Fruit fly (Drosophila melanogaster) whole organism, embryonic: ENCODE data around the gene DZIP1.

Experiments used
- Antp ChIP-seq: fragments of 200-800 bp; sonication (Bioruptor generic); optimal IDR thresholded peaks from 3 replicates; lab custom pipeline; 2016; ENCODE audit warnings: missing biosample characterization, missing genetic modification characterization
- Atf6 ChIP-seq: fragments of 200-800 bp; sonication (Bioruptor generic); IDR thresholded peaks from 2 replicates; pipeline ENCODE4 v1.3.6; 2022; ENCODE audit warnings: missing biosample characterization, missing genetic modification characterization
- B-H2 ChIP-seq: fragments of 200-800 bp; sonication (Bioruptor generic); optimal IDR thresholded peaks from 2 replicates; lab custom pipeline; 2018; ENCODE audit warnings: missing biosample characterization, mild to moderate bottlenecking, missing genetic modification characterization
- Bdp1 ChIP-seq: fragments of 200-800 bp; sonication (Bioruptor generic); optimal IDR thresholded peaks from 3 replicates; lab custom pipeline; 2016; ENCODE audit warnings: missing biosample characterization, missing genetic modification characterization
- CG10147 ChIP-seq: fragments of 200-800 bp; sonication (Bioruptor generic); optimal IDR thresholded peaks from 2 replicates; lab custom pipeline; 2019; ENCODE audit warnings: missing biosample characterization, mild to moderate bottlenecking, missing genetic modification characterization, moderate library complexity
- CG10274 ChIP-seq: fragments of 200-800 bp; sonication (Bioruptor generic); optimal IDR thresholded peaks from 3 replicates; lab custom pipeline; 2017; ENCODE audit warnings: missing biosample characterization, mild to moderate bottlenecking, missing genetic modification characterization
- CG10959 ChIP-seq: fragments of 200-800 bp; sonication (Bioruptor generic); IDR thresholded peaks from 2 replicates; pipeline ENCODE4 v1.3.6; 2022; ENCODE audit warnings: missing biosample characterization, missing genetic modification characterization
- CG10979 ChIP-seq: fragments of 200-800 bp; sonication (Bioruptor generic); optimal IDR thresholded peaks from 2 replicates; lab custom pipeline; 2018; ENCODE audit warnings: missing biosample characterization, mild to moderate bottlenecking, missing genetic modification characterization, moderate library complexity
- CG11560 ChIP-seq: fragments of 200-800 bp; sonication (Bioruptor generic); IDR thresholded peaks from 3 replicates; pipeline ENCODE4 v1.3.6; 2022; ENCODE audit warnings: missing biosample characterization, missing genetic modification characterization
- CG1832 ChIP-seq: fragments of 200-800 bp; sonication (Bioruptor generic); optimal IDR thresholded peaks from 2 replicates; lab custom pipeline; 2017; ENCODE audit warnings: missing biosample characterization, mild to moderate bottlenecking, missing genetic modification characterization, inconsistent platforms
- CG18476 ChIP-seq: fragments of 200-800 bp; sonication (Bioruptor generic); optimal IDR thresholded peaks from 2 replicates; lab custom pipeline; 2016; ENCODE audit warnings: missing biosample characterization, mild to moderate bottlenecking, missing genetic modification characterization
- CG2889 ChIP-seq: fragments of 200-800 bp; sonication (Bioruptor generic); IDR thresholded peaks from 3 replicates; pipeline ENCODE4 v1.3.6; 2022; ENCODE audit warnings: missing biosample characterization, missing genetic modification characterization
- CG31441 ChIP-seq: fragments of 200-800 bp; sonication (Bioruptor generic); IDR thresholded peaks from 2 replicates; pipeline ENCODE4 v1.3.6; 2022; ENCODE audit warnings: missing biosample characterization, missing genetic modification characterization
- CG33213 ChIP-seq: fragments of 200-800 bp; sonication (Bioruptor generic); optimal IDR thresholded peaks from 3 replicates; lab custom pipeline; 2016; ENCODE audit warnings: missing biosample characterization, missing genetic modification characterization
- CG3726 ChIP-seq: fragments of 200-800 bp; sonication (Bioruptor generic); IDR thresholded peaks from 3 replicates; pipeline ENCODE4, ENCODE4 v1.3.6; 2022; ENCODE audit warnings: missing biosample characterization, missing genetic modification characterization
- CG7963 ChIP-seq: fragments of 200-800 bp; sonication (Bioruptor generic); IDR thresholded peaks from 3 replicates; pipeline ENCODE4 v1.3.6; 2022; ENCODE audit warnings: missing biosample characterization, missing genetic modification characterization; ENCODE audit not compliant: partially characterized antibody
- CG8359 ChIP-seq: fragments of 200-800 bp; sonication (Bioruptor generic); optimal IDR thresholded peaks from 2 replicates; lab custom pipeline; 2017; ENCODE audit warnings: missing biosample characterization, mild to moderate bottlenecking, missing genetic modification characterization, borderline replicate concordance
- CG8478 ChIP-seq: fragments of >200 bp; optimal IDR thresholded peaks from 2 replicates; lab custom pipeline; 2018
- CTCF ChIP-seq: fragments of 200-800 bp; sonication (Bioruptor generic); optimal IDR thresholded peaks from 2 replicates; lab custom pipeline; 2017; ENCODE audit warnings: missing biosample characterization, mild to moderate bottlenecking, missing genetic modification characterization, moderate library complexity
- D19A ChIP-seq: fragments of 200-800 bp; optimal IDR thresholded peaks from 3 replicates; lab custom pipeline; 2019; ENCODE audit warnings: missing biosample characterization, mild to moderate bottlenecking, missing genetic modification characterization, moderate library complexity
- Doc2 ChIP-seq: fragments of 200-800 bp; sonication (Bioruptor generic); IDR thresholded peaks from 2 replicates; pipeline ENCODE4 v1.3.6; 2022; ENCODE audit warnings: missing biosample characterization, missing genetic modification characterization
- Fer2 ChIP-seq: fragments of 200-800 bp; sonication (Bioruptor generic); optimal IDR thresholded peaks from 2 replicates; lab custom pipeline; 2018; ENCODE audit warnings: missing biosample characterization, mild to moderate bottlenecking, missing genetic modification characterization, moderate library complexity
- HHEX ChIP-seq: fragments of 200-800 bp; sonication (Bioruptor generic); optimal IDR thresholded peaks from 3 replicates; lab custom pipeline; 2017; ENCODE audit warnings: missing biosample characterization, mild to moderate bottlenecking, missing genetic modification characterization, missing genetic modification reagents
- HLH54F ChIP-seq: fragments of 200-800 bp; sonication (Bioruptor generic); optimal IDR thresholded peaks from 3 replicates; lab custom pipeline; 2016; ENCODE audit warnings: missing biosample characterization, missing genetic modification characterization
- Hr78 ChIP-seq, 2 experiments: fragments of 200-800 bp in 1 of 2; fragments of >200 bp in 1 of 2; sonication (Bioruptor generic) in 1 of 2; optimal IDR thresholded peaks; 2 replicates each; lab custom pipeline; 2017 to 2019; ENCODE audit warnings: missing biosample characterization in 2 of 2, missing genetic modification characterization in 2 of 2, mild to moderate bottlenecking in 1 of 2, moderate library complexity in 1 of 2
- MTF-1 ChIP-seq: fragments of 200-800 bp; sonication (Bioruptor generic); optimal IDR thresholded peaks from 2 replicates; lab custom pipeline; 2018; ENCODE audit warnings: missing biosample characterization, mild to moderate bottlenecking, missing genetic modification characterization, borderline replicate concordance
- NC2β ChIP-seq: fragments of 200-800 bp; sonication (Bioruptor generic); optimal IDR thresholded peaks from 2 replicates; lab custom pipeline; 2016; ENCODE audit warnings: missing biosample characterization, missing genetic modification characterization
- Optix ChIP-seq: fragments of 200-800 bp; sonication (Bioruptor generic); IDR thresholded peaks from 3 replicates; pipeline ENCODE4 v1.3.6; 2022; ENCODE audit warnings: missing biosample characterization, missing genetic modification characterization
- Ssrp ChIP-seq: fragments of 200-800 bp; sonication (Bioruptor generic); optimal IDR thresholded peaks from 2 replicates; lab custom pipeline; 2018; ENCODE audit warnings: missing biosample characterization, mild to moderate bottlenecking, missing genetic modification characterization, moderate library complexity
- ab ChIP-seq: fragments of 200-800 bp; sonication (Bioruptor generic); optimal IDR thresholded peaks from 2 replicates; lab custom pipeline; 2016; ENCODE audit warnings: missing biosample characterization, missing genetic modification characterization
- al ChIP-seq: fragments of 200-800 bp; sonication (Bioruptor generic); IDR thresholded peaks from 2 replicates; pipeline ENCODE4 v1.3.6; 2022; ENCODE audit warnings: missing biosample characterization, missing genetic modification characterization
- cato ChIP-seq: fragments of 200-800 bp; sonication (Bioruptor generic); optimal IDR thresholded peaks from 2 replicates; lab custom pipeline; 2016; ENCODE audit warnings: missing biosample characterization, missing genetic modification characterization, borderline replicate concordance
- dati ChIP-seq: fragments of 200-800 bp; sonication (Bioruptor generic); IDR thresholded peaks from 2 replicates; pipeline ENCODE4 v1.3.6; 2022; ENCODE audit warnings: missing biosample characterization, missing genetic modification characterization
- fd3F ChIP-seq: fragments of 200-800 bp; sonication (Bioruptor generic); optimal IDR thresholded peaks from 2 replicates; lab custom pipeline; 2018; ENCODE audit warnings: missing biosample characterization, mild to moderate bottlenecking, missing genetic modification characterization, moderate library complexity
- grau ChIP-seq: fragments of 200-800 bp; optimal IDR thresholded peaks from 3 replicates; lab custom pipeline; 2019; ENCODE audit warnings: missing biosample characterization, mild to moderate bottlenecking, missing genetic modification characterization, moderate library complexity
- grn ChIP-seq: fragments of 200-800 bp; sonication (Bioruptor generic); optimal IDR thresholded peaks from 3 replicates; lab custom pipeline; 2017; ENCODE audit warnings: missing biosample characterization, missing genetic modification characterization
- gsb ChIP-seq: fragments of 200-800 bp; sonication (Bioruptor generic); IDR thresholded peaks from 2 replicates; pipeline ENCODE4 v1.3.6; 2022; ENCODE audit warnings: missing biosample characterization, missing genetic modification characterization
- hkb ChIP-seq, 2 experiments: fragments of 200-800 bp in 1 of 2; fragments of >200 bp in 1 of 2; sonication (Bioruptor generic) in 1 of 2; IDR thresholded peaks in 1 of 2; optimal IDR thresholded peaks in 1 of 2; 2 replicates each; pipeline versions ENCODE4 v1.3.6 to Lab custom; 2017 to 2022; ENCODE audit warnings: missing biosample characterization in 1 of 2, missing genetic modification characterization in 1 of 2
- ind ChIP-seq: fragments of 200-800 bp; sonication (Bioruptor generic); optimal IDR thresholded peaks from 3 replicates; lab custom pipeline; 2016; ENCODE audit warnings: missing biosample characterization, missing genetic modification characterization
- lbe ChIP-seq: fragments of 200-800 bp; sonication (Bioruptor generic); optimal IDR thresholded peaks from 2 replicates; lab custom pipeline; 2016; ENCODE audit warnings: missing biosample characterization, mild to moderate bottlenecking, missing genetic modification characterization
- lola ChIP-seq, 3 experiments: fragments of >200 bp in 2 of 3; fragments of 200-800 bp in 1 of 3; sonication (Bioruptor generic) in 1 of 3; optimal IDR thresholded peaks; 2 replicates each; lab custom pipeline; 2017 to 2019; ENCODE audit warnings: missing biosample characterization in 3 of 3, missing genetic modification characterization in 3 of 3, mild to moderate bottlenecking in 1 of 3, moderate library complexity in 1 of 3
- nerfin-1 ChIP-seq: fragments of 200-800 bp; sonication (Bioruptor generic); optimal IDR thresholded peaks from 3 replicates; lab custom pipeline; 2019; ENCODE audit warnings: missing biosample characterization, mild to moderate bottlenecking, missing genetic modification characterization, moderate library complexity
- pfk ChIP-seq: fragments of 200-800 bp; sonication (Bioruptor generic); optimal IDR thresholded peaks from 2 replicates; lab custom pipeline; 2018; ENCODE audit warnings: missing biosample characterization, mild to moderate bottlenecking, missing genetic modification characterization, moderate library complexity
- pho ChIP-seq: fragments of 200-800 bp; sonication (Bioruptor generic); optimal IDR thresholded peaks from 2 replicates; lab custom pipeline; 2016; ENCODE audit warnings: missing biosample characterization, missing genetic modification characterization
- rib ChIP-seq: fragments of 200-800 bp; sonication (Bioruptor generic); IDR thresholded peaks from 2 replicates; pipeline ENCODE4 v1.3.6; 2022; ENCODE audit warnings: missing biosample characterization, missing genetic modification characterization
- seq ChIP-seq: fragments of 200-800 bp; sonication (Bioruptor generic); IDR thresholded peaks from 2 replicates; pipeline ENCODE4 v1.3.6; 2022; ENCODE audit warnings: missing biosample characterization, missing genetic modification characterization
- sima ChIP-seq: fragments of 200-800 bp; sonication (Bioruptor generic); optimal IDR thresholded peaks from 2 replicates; lab custom pipeline; 2016; ENCODE audit warnings: missing biosample characterization, missing genetic modification characterization
- slbo ChIP-seq: fragments of 200-800 bp; sonication (Bioruptor generic); IDR thresholded peaks from 2 replicates; pipeline ENCODE4 v1.3.6; 2022; ENCODE audit warnings: missing biosample characterization, missing genetic modification characterization
- tna ChIP-seq: fragments of 200-800 bp; sonication (Bioruptor generic); IDR thresholded peaks from 2 replicates; pipeline ENCODE4 v1.3.6; 2022; ENCODE audit warnings: missing biosample characterization, missing genetic modification characterization; ENCODE audit not compliant: partially characterized antibody
- unpg ChIP-seq: fragments of 200-800 bp; sonication (Bioruptor generic); optimal IDR thresholded peaks from 3 replicates; lab custom pipeline; 2018; ENCODE audit warnings: missing biosample characterization, mild to moderate bottlenecking, missing genetic modification characterization, moderate library complexity
- wek ChIP-seq: fragments of 200-800 bp; sonication (Bioruptor generic); optimal IDR thresholded peaks from 3 replicates; lab custom pipeline; 2018; ENCODE audit warnings: missing biosample characterization, mild to moderate bottlenecking, missing genetic modification characterization, moderate library complexity
- zfh2 ChIP-seq: fragments of 200-800 bp; sonication (Bioruptor generic); optimal IDR thresholded peaks from 2 replicates; lab custom pipeline; 2016; ENCODE audit warnings: missing biosample characterization, missing genetic modification characterization

DZIP1 gene

dm6 chr3R:24474760-24475159, 40.3 kb upstream of the DZIP1 start (continued):
- TF ChIP-seq CG3726 (GFP tag; lab: Robert Waterston, UW) (no peak), al (GFP tag; lab: Robert Waterston, UW) (no peak), CG7963 (no peak), sima (GFP tag; lab: Kevin White, UChicago) (no peak), cato (GFP tag; lab: Kevin White, UChicago) (no peak), CG33213 (no peak), gsb (GFP tag; lab: Robert Waterston, UW) (no peak), unpg (GFP tag; lab: Kevin White, UChicago) (no peak), D19A (tag; lab: Kevin White, UChicago) (no peak), CG10147 (GFP tag; lab: Kevin White, UChicago) (peak; percentile 23), Antp (no peak), Ssrp (tag; lab: Kevin White, UChicago) (no peak), hkb (optimal IDR thresholded peaks at IDR 0.05; lab: Kevin White, UChicago) (no peak), hkb (GFP tag; IDR thresholded peaks at IDR 0.05; lab: Robert Waterston, UW) (no peak), lola (GFP tag; optimal IDR thresholded peaks at IDR 0.05; lab: Kevin White, UChicago) (no peak), seq (GFP tag; lab: Robert Waterston, UW) (no peak), NC2β (GFP tag; lab: Kevin White, UChicago) (no peak), pho (GFP tag; lab: Kevin White, UChicago) (no peak), wek (GFP tag; lab: Kevin White, UChicago) (no peak), CG11560 (tag; lab: Robert Waterston, UW) (no peak), MTF-1 (GFP tag; lab: Kevin White, UChicago) (no peak), CG31441 (GFP tag; lab: Robert Waterston, UW) (0 out of 2 replicates have a peak, but pooled peaks have one; percentile 9), grau (tag; lab: Kevin White, UChicago) (peak; percentile 19), HHEX (peak; percentile 11), pfk (no peak), ind (no peak), Bdp1 (GFP tag; lab: Kevin White, UChicago) (no peak), dati (no peak), CG10274 (GFP tag; lab: Kevin White, UChicago) (no peak), CTCF (GFP tag; lab: Kevin White, UChicago) (no peak), lbe (GFP tag; lab: Kevin White, UChicago) (no peak), B-H2 (GFP tag; lab: Kevin White, UChicago) (peak; percentile 23), slbo (GFP tag; lab: Robert Waterston, UW) (peak; percentile 35; the same call in 1 of the 2 replicates), CG8478 (lab: Kevin White, UChicago) (no peak), Optix (GFP tag; lab: Robert Waterston, UW) (no peak), CG2889 (no peak), Fer2 (tag; lab: Kevin White, UChicago) (no peak), nerfin-1 (tag; lab: Kevin White, UChicago) (no peak), zfh2 (no peak), CG8359 (no peak), Atf6 (GFP tag; lab: Robert Waterston, UW) (no peak), grn (GFP tag; lab: Kevin White, UChicago) (no peak), fd3F (GFP tag; lab: Kevin White, UChicago) (no peak), CG10979 (tag; lab: Kevin White, UChicago) (no peak), HLH54F (GFP tag; lab: Kevin White, UChicago) (no peak), CG18476 (GFP tag; lab: Kevin White, UChicago) (no peak), Doc2 (no peak), tna (GFP tag; lab: Robert Waterston, UW) (no peak), ab (no peak), CG1832 (GFP tag; lab: Kevin White, UChicago) (no peak), rib (GFP tag; lab: Robert Waterston, UW) (no peak), Hr78 (GFP tag; optimal IDR thresholded peaks at IDR 0.05; lab: Kevin White, UChicago) (no peak), CG10959 (GFP tag; lab: Robert Waterston, UW) (no peak)
